Worm (Caenorhabditis elegans): ENCODE results near the gene fbxc-31.
A peak's percentile ranks its signal among the peaks of the same experiment; 100 is the strongest.

- no peak for TF ChIP-seq snpc-4 (GFP tag; optimal IDR thresholded peaks at IDR 0.05)
- no peak for TF ChIP-seq snpc-4 (tag; optimal IDR thresholded peaks at IDR 0.05)
- no peak for TF ChIP-seq B0019.2 (GFP tag; conservative IDR thresholded peaks at IDR 0.05)
- TF ChIP-seq pha-4 (tag; optimal IDR thresholded peaks at IDR 0.05) = no peak
- TF ChIP-seq madf-10 (tag; optimal IDR thresholded peaks at IDR 0.05) = no peak
- TF ChIP-seq F37B4.10 (GFP tag; IDR thresholded peaks at IDR 0.05) = no peak
- TF ChIP-seq lin-26 (GFP tag; IDR thresholded peaks at IDR 0.05) = 0 out of 2 replicates have a peak, but pooled peaks have one; percentile 24
- TF ChIP-seq efl-1 (GFP tag; optimal IDR thresholded peaks at IDR 0.05) = no peak
These were observed 50.2 kb downstream of the fbxc-31 start, which contains the start of gene C32B5.13 for ce11 chrII:961961-962360.

Measured in whole organism, young adult.